Fruit fly (Drosophila melanogaster) whole organism, embryonic: ENCODE measurements around the gene CG14787.

Experiments used
- Atf-2 ChIP-seq: fragments of 200-800 bp; sonication (Bioruptor generic); optimal IDR thresholded peaks from 2 replicates; lab custom pipeline; 2016; ENCODE audit warnings: missing biosample characterization, missing genetic modification characterization
- Bdp1 ChIP-seq: fragments of 200-800 bp; sonication (Bioruptor generic); optimal IDR thresholded peaks from 3 replicates; lab custom pipeline; 2016; ENCODE audit warnings: missing biosample characterization, missing genetic modification characterization
- Bgb ChIP-seq: fragments of 200-800 bp; sonication (Bioruptor generic); IDR thresholded peaks from 2 replicates; pipeline ENCODE4 v1.3.6; 2022; ENCODE audit warnings: missing biosample characterization, missing genetic modification characterization; ENCODE audit not compliant: partially characterized antibody
- C15 ChIP-seq: fragments of 200-800 bp; sonication (Bioruptor generic); IDR thresholded peaks from 3 replicates; pipeline ENCODE4 v1.3.6; 2022; ENCODE audit warnings: missing biosample characterization, missing genetic modification characterization
- CG10267 ChIP-seq: fragments of 200-800 bp; sonication (Bioruptor generic); optimal IDR thresholded peaks from 2 replicates; lab custom pipeline; 2018; ENCODE audit warnings: missing biosample characterization, mild to moderate bottlenecking, missing genetic modification characterization, moderate library complexity
- CG10462 ChIP-seq: fragments of 200-800 bp; sonication (Bioruptor generic); optimal IDR thresholded peaks from 2 replicates; lab custom pipeline; 2016; ENCODE audit warnings: missing biosample characterization, missing genetic modification characterization
- CG11696 ChIP-seq: fragments of 200-800 bp; sonication (Bioruptor generic); IDR thresholded peaks from 2 replicates; pipeline ENCODE4 v1.3.6; 2022; ENCODE audit warnings: missing biosample characterization, missing genetic modification characterization
- CG11723 ChIP-seq: fragments of 200-800 bp; sonication (Bioruptor generic); optimal IDR thresholded peaks from 2 replicates; lab custom pipeline; 2017; ENCODE audit warnings: missing biosample characterization, mild to moderate bottlenecking, missing genetic modification characterization
- CG12071 ChIP-seq: fragments of 200-800 bp; sonication (Bioruptor generic); optimal IDR thresholded peaks from 3 replicates; lab custom pipeline; 2018; ENCODE audit warnings: missing biosample characterization, mild to moderate bottlenecking, missing genetic modification characterization
- CG12155 ChIP-seq: fragments of 200-800 bp; sonication (Bioruptor generic); optimal IDR thresholded peaks from 3 replicates; lab custom pipeline; 2016; ENCODE audit warnings: missing biosample characterization, missing genetic modification characterization
- CG13424 ChIP-seq: fragments of 200-800 bp; sonication (Bioruptor generic); optimal IDR thresholded peaks from 2 replicates; lab custom pipeline; 2019; ENCODE audit warnings: missing biosample characterization, mild to moderate bottlenecking, missing genetic modification characterization, moderate library complexity
- CG13775 ChIP-seq: fragments of 200-800 bp; sonication (Bioruptor generic); optimal IDR thresholded peaks from 3 replicates; lab custom pipeline; 2017; ENCODE audit warnings: missing biosample characterization, mild to moderate bottlenecking, missing genetic modification characterization
- CG14667 ChIP-seq: fragments of 200-800 bp; sonication (Bioruptor generic); IDR thresholded peaks from 2 replicates; pipeline ENCODE4 v1.3.6; 2022; ENCODE audit warnings: missing biosample characterization, missing genetic modification characterization
- CG15011 ChIP-seq: fragments of 200-800 bp; sonication (Bioruptor generic); optimal IDR thresholded peaks from 3 replicates; lab custom pipeline; 2018; ENCODE audit warnings: missing biosample characterization, mild to moderate bottlenecking, missing genetic modification characterization
- CG1529 ChIP-seq: fragments of 200-800 bp; sonication (Bioruptor generic); optimal IDR thresholded peaks from 3 replicates; lab custom pipeline; 2018; ENCODE audit warnings: missing biosample characterization, missing genetic modification characterization
- CG1603 ChIP-seq: fragments of 200-800 bp; sonication (Bioruptor generic); optimal IDR thresholded peaks from 2 replicates; lab custom pipeline; 2019; ENCODE audit warnings: missing biosample characterization, mild to moderate bottlenecking, missing genetic modification characterization, moderate library complexity
- CG2678 ChIP-seq: fragments of 200-800 bp; sonication (Bioruptor generic); optimal IDR thresholded peaks from 3 replicates; lab custom pipeline; 2019; ENCODE audit warnings: missing biosample characterization, mild to moderate bottlenecking, missing genetic modification characterization, moderate library complexity
- CG2889 ChIP-seq: fragments of 200-800 bp; sonication (Bioruptor generic); IDR thresholded peaks from 3 replicates; pipeline ENCODE4 v1.3.6; 2022; ENCODE audit warnings: missing biosample characterization, missing genetic modification characterization
- CG30403 ChIP-seq: fragments of 200-800 bp; sonication (Bioruptor generic); optimal IDR thresholded peaks from 3 replicates; lab custom pipeline; 2016; ENCODE audit warnings: missing biosample characterization, missing genetic modification characterization
- CG6272 ChIP-seq: fragments of 200-800 bp; sonication (Bioruptor generic); IDR thresholded peaks from 2 replicates; pipeline ENCODE4 v1.3.6; 2022; ENCODE audit warnings: missing biosample characterization, missing genetic modification characterization
- CG6765 ChIP-seq: fragments of 200-800 bp; sonication (Bioruptor generic); optimal IDR thresholded peaks from 3 replicates; lab custom pipeline; 2017; ENCODE audit warnings: missing biosample characterization, mild to moderate bottlenecking, missing genetic modification characterization
- CG8290 ChIP-seq, 3 experiments: fragments of 200-800 bp; sonication (Bioruptor generic); optimal IDR thresholded peaks; 2 replicates each; lab custom pipeline; 2016 to 2019; ENCODE audit warnings: missing biosample characterization in 3 of 3, missing genetic modification characterization in 3 of 3, mild to moderate bottlenecking in 2 of 3, moderate library complexity in 1 of 3
- CG8944 ChIP-seq: fragments of 200-800 bp; sonication (Bioruptor generic); optimal IDR thresholded peaks from 3 replicates; lab custom pipeline; 2016; ENCODE audit warnings: missing biosample characterization, missing genetic modification characterization
- CG9609 ChIP-seq: fragments of 200-800 bp; sonication (Bioruptor generic); optimal IDR thresholded peaks from 3 replicates; lab custom pipeline; 2016; ENCODE audit warnings: missing biosample characterization, missing genetic modification characterization
- D ChIP-seq, 2 experiments: fragments of 200-800 bp in 1 of 2; fragments of >200 bp in 1 of 2; sonication (Bioruptor generic) in 1 of 2; optimal IDR thresholded peaks; 2 replicates in 1 of 2; 3 replicates in 1 of 2; lab custom pipeline; 2017; ENCODE audit warnings: mild to moderate bottlenecking in 1 of 2, missing biosample characterization in 1 of 2, missing genetic modification characterization in 1 of 2, missing genetic modification reagents in 1 of 2
- Ets97D ChIP-seq: fragments of 200-800 bp; sonication (Bioruptor generic); optimal IDR thresholded peaks from 3 replicates; lab custom pipeline; 2016; ENCODE audit warnings: missing biosample characterization, missing genetic modification characterization
- Fer2 ChIP-seq: fragments of 200-800 bp; sonication (Bioruptor generic); optimal IDR thresholded peaks from 2 replicates; lab custom pipeline; 2018; ENCODE audit warnings: missing biosample characterization, mild to moderate bottlenecking, missing genetic modification characterization, moderate library complexity
- HLH3B ChIP-seq: fragments of 200-800 bp; sonication (Bioruptor generic); IDR thresholded peaks from 2 replicates; pipeline ENCODE4 v1.3.6; 2022; ENCODE audit warnings: missing biosample characterization, missing genetic modification characterization
- Lhr ChIP-seq: fragments of 200-800 bp; sonication (Bioruptor generic); optimal IDR thresholded peaks from 3 replicates; lab custom pipeline; 2017; ENCODE audit warnings: mild to moderate bottlenecking, missing biosample characterization, missing genetic modification reagents, missing genetic modification characterization
- MBD-R2 ChIP-seq: fragments of 200-800 bp; sonication (Bioruptor generic); IDR thresholded peaks from 2 replicates; pipeline ENCODE4 v1.3.6; 2022; ENCODE audit warnings: missing biosample characterization, missing genetic modification characterization
- MESR4 ChIP-seq: fragments of 200-800 bp; sonication (Bioruptor generic); optimal IDR thresholded peaks from 2 replicates; lab custom pipeline; 2018; ENCODE audit warnings: missing biosample characterization, mild to moderate bottlenecking, missing genetic modification characterization, moderate library complexity
- Max ChIP-seq: fragments of 200-800 bp; sonication (Bioruptor generic); optimal IDR thresholded peaks from 2 replicates; lab custom pipeline; 2016; ENCODE audit warnings: missing biosample characterization, mild to moderate bottlenecking, missing genetic modification characterization
- Xrp1 ChIP-seq: fragments of 200-800 bp; sonication (Bioruptor generic); IDR thresholded peaks from 2 replicates; pipeline ENCODE4 v1.3.6; 2022; ENCODE audit warnings: missing biosample characterization, missing genetic modification characterization
- ac ChIP-seq: fragments of 200-800 bp; sonication (Bioruptor generic); optimal IDR thresholded peaks from 3 replicates; lab custom pipeline; 2017; ENCODE audit warnings: missing biosample characterization, mild to moderate bottlenecking, missing genetic modification characterization
- ash1 ChIP-seq: fragments of 200-800 bp; sonication (Bioruptor generic); optimal IDR thresholded peaks from 2 replicates; lab custom pipeline; 2018; ENCODE audit warnings: missing biosample characterization, mild to moderate bottlenecking, missing genetic modification characterization
- bbx ChIP-seq: fragments of 200-800 bp; sonication (Bioruptor generic); IDR thresholded peaks from 2 replicates; pipeline ENCODE4 v1.3.6; 2022; ENCODE audit warnings: missing biosample characterization, missing genetic modification characterization; ENCODE audit not compliant: partially characterized antibody
- btn ChIP-seq: fragments of 200-800 bp; sonication (Bioruptor generic); optimal IDR thresholded peaks from 2 replicates; lab custom pipeline; 2016; ENCODE audit warnings: missing biosample characterization, missing genetic modification characterization
- eve ChIP-seq, 2 experiments: fragments of >200 bp; optimal IDR thresholded peaks; 2 replicates each; lab custom pipeline; 2017; ENCODE audit warnings: missing biosample characterization in 2 of 2, missing genetic modification characterization in 2 of 2
- exex ChIP-seq: fragments of 200-800 bp; sonication (Bioruptor generic); optimal IDR thresholded peaks from 4 replicates; lab custom pipeline; 2018; ENCODE audit warnings: missing biosample characterization, mild to moderate bottlenecking, missing genetic modification characterization, moderate library complexity
- fru ChIP-seq: fragments of >200 bp; optimal IDR thresholded peaks from 2 replicates; lab custom pipeline; 2017
- fu2 ChIP-seq: fragments of 200-800 bp; sonication (Bioruptor generic); optimal IDR thresholded peaks from 2 replicates; lab custom pipeline; 2016; ENCODE audit warnings: missing biosample characterization, missing genetic modification characterization
- gcm2 ChIP-seq: fragments of 200-800 bp; sonication (Bioruptor generic); optimal IDR thresholded peaks from 2 replicates; lab custom pipeline; 2016; ENCODE audit warnings: missing biosample characterization, missing genetic modification characterization
- h ChIP-seq: fragments of >200 bp; optimal IDR thresholded peaks from 2 replicates; lab custom pipeline; 2017
- jigr1 ChIP-seq: fragments of 200-800 bp; sonication (Bioruptor generic); IDR thresholded peaks from 3 replicates; pipeline ENCODE4 v1.3.6; 2022; ENCODE audit warnings: missing biosample characterization, missing genetic modification characterization
- lilli ChIP-seq: fragments of 200-800 bp; sonication (Bioruptor generic); optimal IDR thresholded peaks from 3 replicates; lab custom pipeline; 2016; ENCODE audit warnings: missing biosample characterization, missing genetic modification characterization
- mld ChIP-seq: fragments of 200-800 bp; sonication (Bioruptor generic); IDR thresholded peaks from 3 replicates; pipeline ENCODE4 v1.3.6; 2022; ENCODE audit warnings: missing biosample characterization, missing genetic modification characterization; ENCODE audit not compliant: partially characterized antibody
- sens-2 ChIP-seq: fragments of 200-800 bp; sonication (Bioruptor generic); IDR thresholded peaks from 2 replicates; pipeline ENCODE4 v1.3.6; 2022; ENCODE audit warnings: missing biosample characterization, missing genetic modification characterization
- slou ChIP-seq: fragments of 200-800 bp; sonication (Bioruptor generic); optimal IDR thresholded peaks from 3 replicates; lab custom pipeline; 2016; ENCODE audit warnings: missing biosample characterization, missing genetic modification characterization
- sna ChIP-seq: fragments of 200-800 bp; sonication (Bioruptor generic); IDR thresholded peaks from 2 replicates; pipeline ENCODE4 v1.3.6; 2022; ENCODE audit warnings: missing biosample characterization, missing genetic modification characterization; ENCODE audit not compliant: partially characterized antibody
- usp ChIP-seq: fragments of >200 bp; optimal IDR thresholded peaks from 2 replicates; lab custom pipeline; 2017; ENCODE audit warnings: missing biosample characterization, missing genetic modification characterization
- zen2 ChIP-seq: fragments of 200-800 bp; sonication (Bioruptor generic); IDR thresholded peaks from 3 replicates; pipeline ENCODE4 v1.3.6; 2022; ENCODE audit warnings: missing biosample characterization, missing genetic modification characterization; ENCODE audit not compliant: partially characterized antibody

The CG14787 gene

DNA sequence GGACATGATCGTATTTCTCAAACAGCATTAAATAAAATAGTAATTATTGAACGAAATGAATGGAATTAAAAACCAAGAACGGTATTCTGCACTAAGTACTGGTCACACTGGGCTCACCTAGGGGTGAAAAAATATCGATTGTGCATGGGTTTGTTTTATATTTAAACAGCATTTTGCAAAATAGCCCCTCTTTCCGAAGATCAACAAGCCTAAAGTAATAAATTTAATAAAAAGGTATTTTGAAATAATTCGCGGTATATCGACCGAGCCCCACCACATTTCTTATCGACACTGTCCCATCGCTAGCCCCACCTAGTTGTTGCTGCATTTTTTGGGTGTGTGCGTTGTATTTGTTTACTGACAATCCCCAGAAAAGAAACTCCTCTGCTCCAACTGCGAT lies 9.1 kb upstream of the CG14787 start, which contains the start of gene pck (continued):
- TF ChIP-seq ash1 (GFP tag; lab: Kevin White, UChicago) (no peak), Bgb (GFP tag; lab: Robert Waterston, UW) (no peak; the same call in 1 of the 2 replicates), CG2889 (GFP tag; lab: Robert Waterston, UW) (0 out of 3 replicates have a peak, but pooled peaks have one; percentile 61), slou (GFP tag; lab: Kevin White, UChicago) (no peak), CG6765 (no peak), jigr1 (GFP tag; lab: Robert Waterston, UW) (no peak), CG10462 (GFP tag; lab: Kevin White, UChicago) (peak; percentile 81), CG15011 (no peak), CG9609 (GFP tag; lab: Kevin White, UChicago) (peak; percentile 66), CG11696 (GFP tag; lab: Robert Waterston, UW) (peak; percentile 22; the same call in 1 of the 2 replicates), CG8290 (GFP tag; optimal IDR thresholded peaks at IDR 0.05; lab: Kevin White, UChicago) (peak; percentile 55), CG8290 (tag; optimal IDR thresholded peaks at IDR 0.05; lab: Kevin White, UChicago) (peak in 1 of 2 experiments; percentile 57), btn (peak; percentile 28), eve (GFP tag; optimal IDR thresholded peaks at IDR 0.05; lab: Kevin White, UChicago) (no peak), CG6272 (GFP tag; lab: Robert Waterston, UW) (peak; percentile 30; the same call in 1 of the 2 replicates), Fer2 (no peak), Xrp1 (GFP tag; lab: Robert Waterston, UW) (peak; percentile 82), CG12155 (GFP tag; lab: Kevin White, UChicago) (peak; percentile 69), usp (GFP tag; lab: Kevin White, UChicago) (no peak), lilli (GFP tag; lab: Kevin White, UChicago) (peak; percentile 85), MBD-R2 (GFP tag; lab: Robert Waterston, UW) (peak; percentile 86), CG1529 (GFP tag; lab: Kevin White, UChicago) (no peak), CG14667 (GFP tag; lab: Robert Waterston, UW) (peak; percentile 44), exex (tag; lab: Kevin White, UChicago) (no peak), CG2678 (tag; lab: Kevin White, UChicago) (peak; percentile 52), HLH3B (GFP tag; lab: Robert Waterston, UW) (peak; percentile 35; the same call in 1 of the 2 replicates), C15 (GFP tag; lab: Robert Waterston, UW) (no peak), ac (GFP tag; lab: Kevin White, UChicago) (no peak), mld (no peak), Lhr (GFP tag; lab: Kevin White, UChicago) (peak; percentile 42), CG13775 (peak; percentile 69), CG8944 (GFP tag; lab: Kevin White, UChicago) (peak; percentile 48), CG1603 (tag; lab: Kevin White, UChicago) (peak; percentile 83), sens-2 (GFP tag; lab: Robert Waterston, UW) (no peak), fu2 (GFP tag; lab: Kevin White, UChicago) (peak; percentile 44), CG13424 (tag; lab: Kevin White, UChicago) (peak; percentile 51), CG10267 (tag; lab: Kevin White, UChicago) (peak; percentile 77), Atf-2 (GFP tag; lab: Kevin White, UChicago) (peak; percentile 4), D (optimal IDR thresholded peaks at IDR 0.05; lab: Kevin White, UChicago) (no peak), D (GFP tag; optimal IDR thresholded peaks at IDR 0.05; lab: Kevin White, UChicago) (no peak), CG30403 (peak; percentile 79), zen2 (GFP tag; lab: Robert Waterston, UW) (no peak; the same call in 2 of the 3 replicates), Max (GFP tag; lab: Kevin White, UChicago) (peak; percentile 54), sna (peak; percentile 49; the same call in 1 of the 2 replicates), CG11723 (GFP tag; lab: Kevin White, UChicago) (no peak), Bdp1 (GFP tag; lab: Kevin White, UChicago) (peak; percentile 59), h (lab: Kevin White, UChicago) (no peak), MESR4 (peak; percentile 75), CG12071 (GFP tag; lab: Kevin White, UChicago) (no peak), bbx (GFP tag; lab: Robert Waterston, UW) (no peak), Ets97D (GFP tag; lab: Kevin White, UChicago) (peak; percentile 45), gcm2 (peak; percentile 36), fru (lab: Kevin White, UChicago) (no peak)
